Worm (Caenorhabditis elegans) whole organism, L2 larva: ENCODE measurements around the gene sly-1.

Experiments used
- C34F6.9 ChIP-seq: fragments of 150-350 bp; optimal IDR thresholded peaks from 2 replicates; lab custom pipeline; 2014; ENCODE audit warnings: missing biosample characterization, missing genetic modification characterization
- F13H6.1 ChIP-seq: sonication (generic microtip); optimal IDR thresholded peaks from 2 replicates; lab custom pipeline; 2016; ENCODE audit warnings: missing genetic modification characterization, missing compliant biosample characterization
- R02D3.7 ChIP-seq: fragments of 150-350 bp; optimal IDR thresholded peaks from 2 replicates; lab custom pipeline; 2014; ENCODE audit warnings: missing biosample characterization, missing genetic modification characterization
- Y55F3AM.14 ChIP-seq: fragments of 200-800 bp; sonication (Bioruptor generic); optimal IDR thresholded peaks from 2 replicates; lab custom pipeline; 2018; ENCODE audit warnings: mild to moderate bottlenecking, missing genetic modification characterization, missing compliant biosample characterization
- ZK546.5 ChIP-seq: sonication (generic microtip); optimal IDR thresholded peaks from 2 replicates; lab custom pipeline; 2017; ENCODE audit warnings: missing biosample characterization, missing genetic modification characterization
- alr-1 ChIP-seq: fragments of 150-350 bp; optimal IDR thresholded peaks from 2 replicates; lab custom pipeline; 2014; ENCODE audit warnings: missing biosample characterization, missing genetic modification characterization
- aly-2 ChIP-seq: fragments of 150-350 bp; optimal IDR thresholded peaks from 2 replicates; lab custom pipeline; 2014; ENCODE audit warnings: missing biosample characterization, missing genetic modification characterization
- blmp-1 ChIP-seq: sonication (generic microtip); optimal IDR thresholded peaks from 2 replicates; lab custom pipeline; 2017; ENCODE audit warnings: missing genetic modification characterization, mild to moderate bottlenecking, missing compliant biosample characterization, antibody characterized with exemption, moderate library complexity; ENCODE audit not compliant: insufficient read depth
- ceh-82 ChIP-seq: fragments of 150-350 bp; optimal IDR thresholded peaks from 2 replicates; lab custom pipeline; 2014; ENCODE audit warnings: missing biosample characterization, missing genetic modification characterization
- crh-2 ChIP-seq: sonication (generic microtip); optimal IDR thresholded peaks from 2 replicates; lab custom pipeline; 2017; ENCODE audit warnings: missing biosample characterization, missing genetic modification characterization
- dmd-4 ChIP-seq: sonication (generic microtip); optimal IDR thresholded peaks from 2 replicates; lab custom pipeline; 2017; ENCODE audit warnings: missing biosample characterization, missing genetic modification characterization
- egl-27 ChIP-seq: sonication (generic microtip); optimal IDR thresholded peaks from 3 replicates; lab custom pipeline; 2017; ENCODE audit warnings: missing biosample characterization, missing genetic modification reagents, missing genetic modification characterization
- elt-1 ChIP-seq: fragments of 150-350 bp; optimal IDR thresholded peaks from 2 replicates; lab custom pipeline; 2014; ENCODE audit warnings: missing biosample characterization, missing genetic modification characterization
- elt-3 ChIP-seq: sonication (generic microtip); optimal IDR thresholded peaks from 2 replicates; lab custom pipeline; 2017; ENCODE audit warnings: missing biosample characterization, missing genetic modification characterization
- fos-1 ChIP-seq: fragments of 150-350 bp; optimal IDR thresholded peaks from 2 replicates; lab custom pipeline; 2014; ENCODE audit warnings: missing biosample characterization, missing genetic modification characterization
- gmeb-1 ChIP-seq: fragments of 150-350 bp; optimal IDR thresholded peaks from 2 replicates; lab custom pipeline; 2014; ENCODE audit warnings: missing biosample characterization, missing genetic modification characterization
- lin-13 ChIP-seq: fragments of 150-350 bp; optimal IDR thresholded peaks from 2 replicates; lab custom pipeline; 2014; ENCODE audit warnings: missing biosample characterization, missing genetic modification reagents, missing genetic modification characterization
- lin-39 ChIP-seq: fragments of 150-350 bp; optimal IDR thresholded peaks from 2 replicates; lab custom pipeline; 2014; ENCODE audit warnings: missing biosample characterization, missing genetic modification reagents, missing genetic modification characterization
- lsy-2 ChIP-seq, 2 experiments: fragments of 150-350 bp in 1 of 2; sonication (generic microtip) in 1 of 2; optimal IDR thresholded peaks; 2 replicates each; lab custom pipeline; 2014 to 2017; ENCODE audit warnings: missing biosample characterization in 2 of 2, missing genetic modification characterization in 2 of 2
- nhr-10 ChIP-seq: sonication (generic microtip); optimal IDR thresholded peaks from 2 replicates; lab custom pipeline; 2017; ENCODE audit warnings: missing biosample characterization, missing genetic modification characterization
- nhr-11 ChIP-seq: fragments of 150-350 bp; optimal IDR thresholded peaks from 2 replicates; lab custom pipeline; 2014; ENCODE audit warnings: missing biosample characterization, missing genetic modification characterization
- nhr-129 ChIP-seq: fragments of 150-350 bp; optimal IDR thresholded peaks from 2 replicates; lab custom pipeline; 2014; ENCODE audit warnings: missing biosample characterization, missing genetic modification characterization
- nhr-21 ChIP-seq: fragments of 150-350 bp; optimal IDR thresholded peaks from 2 replicates; lab custom pipeline; 2014; ENCODE audit warnings: missing biosample characterization, missing genetic modification characterization
- nhr-23 ChIP-seq: fragments of 150-350 bp; optimal IDR thresholded peaks from 2 replicates; lab custom pipeline; 2014; ENCODE audit warnings: missing biosample characterization, missing genetic modification reagents, missing genetic modification characterization
- nhr-237 ChIP-seq: fragments of 150-350 bp; optimal IDR thresholded peaks from 2 replicates; lab custom pipeline; 2014; ENCODE audit warnings: missing biosample characterization, missing genetic modification characterization
- nhr-25 ChIP-seq: fragments of 150-350 bp; sonication (generic microtip); optimal IDR thresholded peaks from 3 replicates; lab custom pipeline; 2014; ENCODE audit warnings: missing biosample characterization, missing genetic modification characterization
- nhr-77 ChIP-seq: fragments of 150-350 bp; optimal IDR thresholded peaks from 2 replicates; lab custom pipeline; 2014; ENCODE audit warnings: missing biosample characterization, missing genetic modification characterization
- peb-1 ChIP-seq: fragments of 150-350 bp; optimal IDR thresholded peaks from 2 replicates; lab custom pipeline; 2014; ENCODE audit warnings: missing biosample characterization, missing genetic modification characterization
- skn-1 ChIP-seq: sonication (generic microtip); optimal IDR thresholded peaks from 2 replicates; lab custom pipeline; 2017; ENCODE audit warnings: missing biosample characterization, missing genetic modification characterization
- sma-3 ChIP-seq: sonication (generic microtip); optimal IDR thresholded peaks from 2 replicates; lab custom pipeline; 2016; ENCODE audit warnings: missing genetic modification reagents, missing genetic modification characterization, missing compliant biosample characterization
- sma-9 ChIP-seq, 2 experiments: fragments of 150-350 bp in 1 of 2; sonication (generic microtip) in 1 of 2; optimal IDR thresholded peaks; 2 replicates each; lab custom pipeline; 2014 to 2016; ENCODE audit warnings: missing genetic modification characterization in 2 of 2, mild to moderate bottlenecking in 1 of 2, missing biosample characterization in 1 of 2, missing compliant biosample characterization in 1 of 2, missing genetic modification reagents in 1 of 2, moderate library complexity in 1 of 2
- unc-39 ChIP-seq: fragments of 150-350 bp; optimal IDR thresholded peaks from 2 replicates; lab custom pipeline; 2014; ENCODE audit warnings: missing biosample characterization, missing genetic modification characterization
- unc-55 ChIP-seq: fragments of 150-350 bp; sonication (generic microtip); optimal IDR thresholded peaks from 3 replicates; lab custom pipeline; 2014; ENCODE audit warnings: missing biosample characterization, missing genetic modification reagents, missing genetic modification characterization
- unc-62 ChIP-seq: fragments of 150-350 bp; optimal IDR thresholded peaks from 2 replicates; lab custom pipeline; 2014; ENCODE audit warnings: missing biosample characterization, missing genetic modification reagents, missing genetic modification characterization
- ztf-1 ChIP-seq: fragments of 200-800 bp; sonication (Bioruptor generic); conservative IDR thresholded peaks from 2 replicates; pipeline ENCODE4 v1.3.6; 2022; ENCODE audit warnings: missing genetic modification characterization, missing compliant biosample characterization
- ztf-11 ChIP-seq: sonication (generic microtip); optimal IDR thresholded peaks from 2 replicates; lab custom pipeline; 2017; ENCODE audit warnings: missing biosample characterization, missing genetic modification characterization
- ztf-4 ChIP-seq: fragments of 150-350 bp; optimal IDR thresholded peaks from 2 replicates; lab custom pipeline; 2014; ENCODE audit warnings: missing biosample characterization, missing genetic modification characterization

sly-1 gene

ce11 chrIII:10462935-10463548 is 43.8 kb upstream of the sly-1 start:
- TF ChIP-seq fos-1 (tag; lab: Kevin White, UChicago) (no peak), elt-3 (tag; lab: Kevin White, UChicago) (no peak), nhr-77 (no peak), ZK546.5 (tag; lab: Kevin White, UChicago) (no peak), R02D3.7 (tag; lab: Kevin White, UChicago) (no peak), unc-62 (no peak), nhr-237 (no peak), nhr-10 (no peak), alr-1 (tag; lab: Kevin White, UChicago) (no peak)
- TF ChIP-seq, all 48 proteins: peak for 0

ce11 chrIII:10463653-10464052 is 43.2 kb upstream of the sly-1 start:
- TF ChIP-seq elt-3 (tag; lab: Kevin White, UChicago) (no peak), fos-1 (tag; lab: Kevin White, UChicago) (peak; percentile 64), crh-2 (tag; lab: Kevin White, UChicago) (peak; percentile 43), ZK546.5 (tag; lab: Kevin White, UChicago) (no peak), nhr-21 (tag; lab: Kevin White, UChicago) (peak; percentile 29), nhr-129 (tag; lab: Kevin White, UChicago) (peak; percentile 77), lin-39 (tag; lab: Kevin White, UChicago) (no peak), lsy-2 (tag; optimal IDR thresholded peaks at IDR 0.05; lab: Kevin White, UChicago) (peak in 1 of 2 experiments; percentile 53), lin-13 (peak; percentile 2), nhr-25 (tag; lab: Kevin White, UChicago) (peak; percentile 68), Y55F3AM.14 (GFP tag; lab: Kevin White, UChicago) (no peak), skn-1 (tag; lab: Kevin White, UChicago) (peak; percentile 3), blmp-1 (tag; lab: Kevin White, UChicago) (peak; percentile 17), R02D3.7 (tag; lab: Kevin White, UChicago) (no peak), sma-9 (GFP tag; optimal IDR thresholded peaks at IDR 0.05; lab: Kevin White, UChicago) (peak; percentile 12), sma-9 (tag; optimal IDR thresholded peaks at IDR 0.05; lab: Kevin White, UChicago) (no peak), F13H6.1 (peak; percentile 10), sma-3 (GFP tag; lab: Kevin White, UChicago) (peak; percentile 51), C34F6.9 (tag; lab: Kevin White, UChicago) (peak; percentile 40), ztf-1 (GFP tag; lab: Robert Waterston, UW) (no peak), aly-2 (no peak), nhr-23 (no peak)

- TF ChIP-seq alr-1 (tag; lab: Kevin White, UChicago) (no peak), gmeb-1 (tag; lab: Kevin White, UChicago) (no peak), F13H6.1 (no peak), nhr-10 (no peak), Y55F3AM.14 (GFP tag; lab: Kevin White, UChicago) (no peak), nhr-21 (tag; lab: Kevin White, UChicago) (no peak), dmd-4 (tag; lab: Kevin White, UChicago) (no peak), sma-9 (GFP tag; optimal IDR thresholded peaks at IDR 0.05; lab: Kevin White, UChicago) (no peak), sma-9 (tag; optimal IDR thresholded peaks at IDR 0.05; lab: Kevin White, UChicago) (no peak), elt-1 (no peak), egl-27 (tag; lab: Kevin White, UChicago) (no peak), nhr-11 (tag; lab: Kevin White, UChicago) (no peak), unc-62 (no peak), ceh-82 (tag; lab: Kevin White, UChicago) (no peak), ztf-4 (tag; lab: Kevin White, UChicago) (no peak), unc-55 (no peak), ztf-11 (tag; lab: Kevin White, UChicago) (no peak), blmp-1 (tag; lab: Kevin White, UChicago) (no peak), ZK546.5 (tag; lab: Kevin White, UChicago) (no peak), lin-13 (no peak), sma-3 (GFP tag; lab: Kevin White, UChicago) (no peak)
These were observed 42.4 kb upstream of the sly-1 start for ce11 chrIII:10464455-10464854.

- TF ChIP-seq R02D3.7 (tag; lab: Kevin White, UChicago) (no peak), peb-1 (no peak), unc-55 (no peak), lsy-2 (tag; optimal IDR thresholded peaks at IDR 0.05; lab: Kevin White, UChicago) (no peak), sma-3 (GFP tag; lab: Kevin White, UChicago) (no peak), nhr-21 (tag; lab: Kevin White, UChicago) (no peak), elt-1 (no peak), ztf-4 (tag; lab: Kevin White, UChicago) (no peak), elt-3 (tag; lab: Kevin White, UChicago) (no peak), unc-39 (no peak)
These were observed 37.2 kb upstream of the sly-1 start, which contains the start of gene D2045.5 for ce11 chrIII:10469574-10470055. Gene D2045.5, minus strand, starts transcription at chrIII:10469624.
